Worm (Caenorhabditis elegans): ENCODE measurements around the gene R07B7.12.

- TF ChIP-seq W03F9.2 (tag; optimal IDR thresholded peaks at IDR 0.05) (no peak), him-1 (tag; optimal IDR thresholded peaks at IDR 0.05) (no peak)
These were observed 5.2 kb downstream of the R07B7.12 start, which contains the start of gene nhr-208 for ce11 chrV:12094030-12094429.
